Worm (Caenorhabditis elegans) whole organism, early embryonic: Measurements from ENCODE around the gene fut-6.

Source experiments
- B0310.2 ChIP-seq: sonication (generic microtip); optimal IDR thresholded peaks from 2 replicates; lab custom pipeline; 2016; ENCODE audit warnings: mild to moderate bottlenecking, missing genetic modification characterization, missing compliant biosample characterization
- F13C5.2 ChIP-seq: sonication (generic microtip); optimal IDR thresholded peaks from 2 replicates; lab custom pipeline; 2017; ENCODE audit warnings: mild to moderate bottlenecking, missing genetic modification characterization, inconsistent platforms, missing compliant biosample characterization
- aly-1 ChIP-seq: sonication (generic microtip); optimal IDR thresholded peaks from 2 replicates; lab custom pipeline; 2016; ENCODE audit warnings: missing genetic modification characterization, missing compliant biosample characterization
- ama-1 ChIP-seq: fragments of 150-350 bp; optimal IDR thresholded peaks from 2 replicates; lab custom pipeline; 2014
- ceh-13 ChIP-seq: fragments of 200-800 bp; sonication (Bioruptor generic); optimal IDR thresholded peaks from 2 replicates; lab custom pipeline; 2018; ENCODE audit warnings: mild to moderate bottlenecking, missing genetic modification characterization, missing compliant biosample characterization
- ceh-36 ChIP-seq: sonication (generic microtip); optimal IDR thresholded peaks from 2 replicates; lab custom pipeline; 2016; ENCODE audit warnings: missing genetic modification characterization, inconsistent platforms, missing compliant biosample characterization
- ets-7 ChIP-seq: sonication (generic microtip); optimal IDR thresholded peaks from 2 replicates; lab custom pipeline; 2016; ENCODE audit warnings: missing genotype, missing genetic modification characterization, missing compliant biosample characterization
- flt-1 ChIP-seq: fragments of 200-800 bp; sonication (Bioruptor generic); IDR thresholded peaks from 2 replicates; pipeline ENCODE4 v1.3.6; 2022; ENCODE audit warnings: missing genetic modification characterization, missing compliant biosample characterization
- hmbx-1 ChIP-seq: sonication (generic microtip); optimal IDR thresholded peaks from 2 replicates; lab custom pipeline; 2016; ENCODE audit warnings: mild to moderate bottlenecking, missing genetic modification characterization, missing compliant biosample characterization
- hmg-4 ChIP-seq: fragments of 200-800 bp; sonication (Bioruptor generic); optimal IDR thresholded peaks from 2 replicates; lab custom pipeline; 2018; ENCODE audit warnings: mild to moderate bottlenecking, missing genetic modification characterization, missing compliant biosample characterization
- hnd-1 ChIP-seq: sonication (generic microtip); optimal IDR thresholded peaks from 2 replicates; lab custom pipeline; 2016; ENCODE audit warnings: missing genetic modification characterization, missing compliant biosample characterization
- pes-1 ChIP-seq: fragments of 200-800 bp; sonication (Bioruptor generic); IDR thresholded peaks from 2 replicates; pipeline ENCODE4 v1.3.6; 2022; ENCODE audit warnings: missing genetic modification reagents, missing genetic modification characterization, missing compliant biosample characterization
- scrt-1 ChIP-seq: fragments of 200-800 bp; sonication (Bioruptor generic); IDR thresholded peaks from 2 replicates; pipeline ENCODE4 v1.3.6; 2022; ENCODE audit warnings: missing genetic modification characterization, missing compliant biosample characterization
- sea-1 ChIP-seq: fragments of 200-800 bp; sonication (Bioruptor generic); conservative IDR thresholded peaks from 2 replicates; pipeline ENCODE4 v1.3.6; 2022; ENCODE audit warnings: missing genetic modification characterization, missing compliant biosample characterization
- tbx-11 ChIP-seq: fragments of 200-800 bp; sonication (Bioruptor generic); IDR thresholded peaks from 2 replicates; pipeline ENCODE4 v1.3.6; 2022; ENCODE audit warnings: missing genetic modification characterization, missing compliant biosample characterization
- tbx-37 ChIP-seq: fragments of 200-800 bp; sonication (Bioruptor generic); conservative IDR thresholded peaks from 2 replicates; pipeline ENCODE4 v1.3.6; 2022; ENCODE audit warnings: missing genetic modification reagents, missing genetic modification characterization, missing compliant biosample characterization
- tra-4 ChIP-seq: sonication (generic microtip); optimal IDR thresholded peaks from 2 replicates; lab custom pipeline; 2017; ENCODE audit warnings: missing genetic modification characterization, missing compliant biosample characterization

The fut-6 gene

ce11 chrII:4686941-4687340, 31.2 kb upstream of the fut-6 start, which contains the start of gene sre-39:
TSS of gene sre-39 (plus strand) at chrII:4687241.
- no peak for TF ChIP-seq hmbx-1
- TF ChIP-seq pes-1 (GFP tag; lab: Robert Waterston, UW) = no peak
- TF ChIP-seq tra-4 = no peak
- no peak for TF ChIP-seq hnd-1 (tag; lab: Kevin White, UChicago)
- no peak for TF ChIP-seq ceh-36
- no peak for TF ChIP-seq tbx-37 (GFP tag; lab: Robert Waterston, UW)
- no peak for TF ChIP-seq F13C5.2 (tag; lab: Kevin White, UChicago)
- TF ChIP-seq ceh-13 (GFP tag; lab: Kevin White, UChicago) = no peak
- TF ChIP-seq sea-1 (GFP tag; lab: Robert Waterston, UW) = no peak
- TF ChIP-seq aly-1 (tag; lab: Kevin White, UChicago) = no peak
- TF ChIP-seq scrt-1 (GFP tag; lab: Robert Waterston, UW) = no peak
- TF ChIP-seq ets-7 (tag; lab: Kevin White, UChicago) = no peak
- no peak for TF ChIP-seq hmg-4 (GFP tag; lab: Kevin White, UChicago)

ce11 chrII:4684852-4685251, 29.1 kb upstream of the fut-6 start:
- TF ChIP-seq F13C5.2 (tag; lab: Kevin White, UChicago) = no peak
- TF ChIP-seq pes-1 (GFP tag; lab: Robert Waterston, UW) = no peak
- TF ChIP-seq aly-1 (tag; lab: Kevin White, UChicago) = no peak
- TF ChIP-seq sea-1 (GFP tag; lab: Robert Waterston, UW) = no peak
- TF ChIP-seq tbx-37 (GFP tag; lab: Robert Waterston, UW) = no peak
- TF ChIP-seq B0310.2 (tag; lab: Kevin White, UChicago) = no peak
- TF ChIP-seq ets-7 (tag; lab: Kevin White, UChicago) = no peak
- TF ChIP-seq scrt-1 (GFP tag; lab: Robert Waterston, UW) = no peak
- TF ChIP-seq flt-1 (GFP tag; lab: Robert Waterston, UW) = no peak
- TF ChIP-seq hmbx-1 = no peak
- no peak for TF ChIP-seq hmg-4 (GFP tag; lab: Kevin White, UChicago)
- no peak for TF ChIP-seq ama-1 (lab: Kevin White, UChicago)
- TF ChIP-seq ceh-13 (GFP tag; lab: Kevin White, UChicago) = no peak
- no peak for TF ChIP-seq hnd-1 (tag; lab: Kevin White, UChicago)
- no peak for TF ChIP-seq ceh-36
- TF ChIP-seq tra-4 = no peak
- TF ChIP-seq tbx-11 (GFP tag; lab: Robert Waterston, UW) = no peak

- TF ChIP-seq ceh-13 (GFP tag; lab: Kevin White, UChicago) (no peak), hmbx-1 (no peak), aly-1 (tag; lab: Kevin White, UChicago) (no peak), F13C5.2 (tag; lab: Kevin White, UChicago) (no peak), sea-1 (GFP tag; lab: Robert Waterston, UW) (no peak), ama-1 (lab: Kevin White, UChicago) (no peak), flt-1 (GFP tag; lab: Robert Waterston, UW) (no peak), B0310.2 (tag; lab: Kevin White, UChicago) (no peak), scrt-1 (GFP tag; lab: Robert Waterston, UW) (no peak), hnd-1 (tag; lab: Kevin White, UChicago) (no peak), hmg-4 (GFP tag; lab: Kevin White, UChicago) (no peak), pes-1 (GFP tag; lab: Robert Waterston, UW) (no peak), tbx-11 (GFP tag; lab: Robert Waterston, UW) (no peak), ceh-36 (no peak), tbx-37 (GFP tag; lab: Robert Waterston, UW) (no peak)
Measured at ce11 chrII:4683693-4684092, 28.0 kb upstream of the fut-6 start, which contains the start of gene sre-40. TSS of gene sre-40 (minus strand) at chrII:4683793.

ce11 chrII:4681391-4681790, 25.7 kb upstream of the fut-6 start, which contains the start of gene T05A7.7:
TSS of gene T05A7.7 (minus strand) at chrII:4681491.
- no peak for TF ChIP-seq sea-1 (GFP tag; lab: Robert Waterston, UW)

- TF ChIP-seq B0310.2 (tag; lab: Kevin White, UChicago) = no peak
- no peak for TF ChIP-seq tbx-11 (GFP tag; lab: Robert Waterston, UW)
- no peak for TF ChIP-seq F13C5.2 (tag; lab: Kevin White, UChicago)
- TF ChIP-seq tbx-37 (GFP tag; lab: Robert Waterston, UW) = no peak
- no peak for TF ChIP-seq hmbx-1
- TF ChIP-seq tra-4 = no peak
Measured at ce11 chrII:4677916-4678315, 22.2 kb upstream of the fut-6 start, which contains the start of gene T05A7.1. TSS of gene T05A7.1 (plus strand) at chrII:4678216.

- no peak for TF ChIP-seq B0310.2 (tag; lab: Kevin White, UChicago)
- TF ChIP-seq F13C5.2 (tag; lab: Kevin White, UChicago) = no peak
Measured at ce11 chrII:4676241-4676640, 20.5 kb upstream of the fut-6 start.

- TF ChIP-seq aly-1 (tag; lab: Kevin White, UChicago) = no peak
- TF ChIP-seq sea-1 (GFP tag; lab: Robert Waterston, UW) = no peak
- no peak for TF ChIP-seq pes-1 (GFP tag; lab: Robert Waterston, UW)
- TF ChIP-seq ceh-13 (GFP tag; lab: Kevin White, UChicago) = no peak
- TF ChIP-seq B0310.2 (tag; lab: Kevin White, UChicago) = no peak
- no peak for TF ChIP-seq ets-7 (tag; lab: Kevin White, UChicago)
- TF ChIP-seq hmbx-1 = no peak
Measured at ce11 chrII:4675481-4675880, 19.7 kb upstream of the fut-6 start, which contains the start of gene T05A7.3. TSS of gene T05A7.3 (plus strand) at chrII:4675781.

- TF ChIP-seq tbx-37 (GFP tag; lab: Robert Waterston, UW) = no peak
- TF ChIP-seq ama-1 (lab: Kevin White, UChicago) = no peak
- no peak for TF ChIP-seq B0310.2 (tag; lab: Kevin White, UChicago)
- TF ChIP-seq tra-4 = no peak
- no peak for TF ChIP-seq hnd-1 (tag; lab: Kevin White, UChicago)
- no peak for TF ChIP-seq sea-1 (GFP tag; lab: Robert Waterston, UW)
- no peak for TF ChIP-seq ceh-13 (GFP tag; lab: Kevin White, UChicago)
- no peak for TF ChIP-seq aly-1 (tag; lab: Kevin White, UChicago)
- no peak for TF ChIP-seq flt-1 (GFP tag; lab: Robert Waterston, UW)
- TF ChIP-seq pes-1 (GFP tag; lab: Robert Waterston, UW) = no peak
- no peak for TF ChIP-seq scrt-1 (GFP tag; lab: Robert Waterston, UW)
- no peak for TF ChIP-seq ets-7 (tag; lab: Kevin White, UChicago)
Measured at ce11 chrII:4674188-4674587, 18.5 kb upstream of the fut-6 start.
